Worm (Caenorhabditis elegans) whole organism, L2 larva: Measurements from ENCODE around the gene R08D7.5.

Source experiments
- C34F6.9 ChIP-seq: fragments of 150-350 bp; optimal IDR thresholded peaks from 2 replicates; lab custom pipeline; 2014; ENCODE audit warnings: missing biosample characterization, missing genetic modification characterization
- Y55F3AM.14 ChIP-seq: fragments of 200-800 bp; sonication (Bioruptor generic); optimal IDR thresholded peaks from 2 replicates; lab custom pipeline; 2018; ENCODE audit warnings: mild to moderate bottlenecking, missing genetic modification characterization, missing compliant biosample characterization
- ZK546.5 ChIP-seq: sonication (generic microtip); optimal IDR thresholded peaks from 2 replicates; lab custom pipeline; 2017; ENCODE audit warnings: missing biosample characterization, missing genetic modification characterization
- aly-2 ChIP-seq: fragments of 150-350 bp; optimal IDR thresholded peaks from 2 replicates; lab custom pipeline; 2014; ENCODE audit warnings: missing biosample characterization, missing genetic modification characterization
- ama-1 ChIP-seq: fragments of 150-350 bp; optimal IDR thresholded peaks from 2 replicates; lab custom pipeline; 2018; ENCODE audit warnings: inconsistent platforms
- blmp-1 ChIP-seq: sonication (generic microtip); optimal IDR thresholded peaks from 2 replicates; lab custom pipeline; 2017; ENCODE audit warnings: missing genetic modification characterization, mild to moderate bottlenecking, missing compliant biosample characterization, antibody characterized with exemption, moderate library complexity; ENCODE audit not compliant: insufficient read depth
- crh-2 ChIP-seq: sonication (generic microtip); optimal IDR thresholded peaks from 2 replicates; lab custom pipeline; 2017; ENCODE audit warnings: missing biosample characterization, missing genetic modification characterization
- dmd-4 ChIP-seq: sonication (generic microtip); optimal IDR thresholded peaks from 2 replicates; lab custom pipeline; 2017; ENCODE audit warnings: missing biosample characterization, missing genetic modification characterization
- egl-27 ChIP-seq: sonication (generic microtip); optimal IDR thresholded peaks from 3 replicates; lab custom pipeline; 2017; ENCODE audit warnings: missing biosample characterization, missing genetic modification reagents, missing genetic modification characterization
- elt-1 ChIP-seq: fragments of 150-350 bp; optimal IDR thresholded peaks from 2 replicates; lab custom pipeline; 2014; ENCODE audit warnings: missing biosample characterization, missing genetic modification characterization
- elt-3 ChIP-seq: sonication (generic microtip); optimal IDR thresholded peaks from 2 replicates; lab custom pipeline; 2017; ENCODE audit warnings: missing biosample characterization, missing genetic modification characterization
- fos-1 ChIP-seq: fragments of 150-350 bp; optimal IDR thresholded peaks from 2 replicates; lab custom pipeline; 2014; ENCODE audit warnings: missing biosample characterization, missing genetic modification characterization
- gmeb-1 ChIP-seq: fragments of 150-350 bp; optimal IDR thresholded peaks from 2 replicates; lab custom pipeline; 2014; ENCODE audit warnings: missing biosample characterization, missing genetic modification characterization
- lin-11 ChIP-seq: fragments of 150-350 bp; sonication (generic microtip); optimal IDR thresholded peaks from 2 replicates; lab custom pipeline; 2014; ENCODE audit warnings: missing biosample characterization, missing genetic modification characterization, inconsistent platforms, mixed read lengths
- lin-13 ChIP-seq: fragments of 150-350 bp; optimal IDR thresholded peaks from 2 replicates; lab custom pipeline; 2014; ENCODE audit warnings: missing biosample characterization, missing genetic modification reagents, missing genetic modification characterization
- lsy-2 ChIP-seq, 2 experiments: fragments of 150-350 bp in 1 of 2; sonication (generic microtip) in 1 of 2; optimal IDR thresholded peaks; 2 replicates each; lab custom pipeline; 2014 to 2017; ENCODE audit warnings: missing biosample characterization in 2 of 2, missing genetic modification characterization in 2 of 2
- mab-5 ChIP-seq: fragments of 150-350 bp; optimal IDR thresholded peaks from 2 replicates; lab custom pipeline; 2014; ENCODE audit warnings: missing biosample characterization, missing genetic modification characterization
- mbf-1 ChIP-seq: sonication (generic microtip); optimal IDR thresholded peaks from 2 replicates; lab custom pipeline; 2017; ENCODE audit warnings: missing biosample characterization, missing genetic modification characterization
- nhr-10 ChIP-seq: sonication (generic microtip); optimal IDR thresholded peaks from 2 replicates; lab custom pipeline; 2017; ENCODE audit warnings: missing biosample characterization, missing genetic modification characterization
- nhr-11 ChIP-seq: fragments of 150-350 bp; optimal IDR thresholded peaks from 2 replicates; lab custom pipeline; 2014; ENCODE audit warnings: missing biosample characterization, missing genetic modification characterization
- nhr-12 ChIP-seq: fragments of 150-350 bp; optimal IDR thresholded peaks from 2 replicates; lab custom pipeline; 2014; ENCODE audit warnings: missing biosample characterization, missing genetic modification characterization
- nhr-129 ChIP-seq: fragments of 150-350 bp; optimal IDR thresholded peaks from 2 replicates; lab custom pipeline; 2014; ENCODE audit warnings: missing biosample characterization, missing genetic modification characterization
- nhr-23 ChIP-seq: fragments of 150-350 bp; optimal IDR thresholded peaks from 2 replicates; lab custom pipeline; 2014; ENCODE audit warnings: missing biosample characterization, missing genetic modification reagents, missing genetic modification characterization
- nhr-237 ChIP-seq: fragments of 150-350 bp; optimal IDR thresholded peaks from 2 replicates; lab custom pipeline; 2014; ENCODE audit warnings: missing biosample characterization, missing genetic modification characterization
- nhr-77 ChIP-seq: fragments of 150-350 bp; optimal IDR thresholded peaks from 2 replicates; lab custom pipeline; 2014; ENCODE audit warnings: missing biosample characterization, missing genetic modification characterization
- sem-4 ChIP-seq: fragments of 150-350 bp; optimal IDR thresholded peaks from 2 replicates; lab custom pipeline; 2014; ENCODE audit warnings: missing biosample characterization, missing genetic modification reagents, missing genetic modification characterization
- skn-1 ChIP-seq: sonication (generic microtip); optimal IDR thresholded peaks from 2 replicates; lab custom pipeline; 2017; ENCODE audit warnings: missing biosample characterization, missing genetic modification characterization
- sma-3 ChIP-seq: sonication (generic microtip); optimal IDR thresholded peaks from 2 replicates; lab custom pipeline; 2016; ENCODE audit warnings: missing genetic modification reagents, missing genetic modification characterization, missing compliant biosample characterization
- unc-55 ChIP-seq: fragments of 150-350 bp; sonication (generic microtip); optimal IDR thresholded peaks from 3 replicates; lab custom pipeline; 2014; ENCODE audit warnings: missing biosample characterization, missing genetic modification reagents, missing genetic modification characterization
- unc-62 ChIP-seq: fragments of 150-350 bp; optimal IDR thresholded peaks from 2 replicates; lab custom pipeline; 2014; ENCODE audit warnings: missing biosample characterization, missing genetic modification reagents, missing genetic modification characterization
- zag-1 ChIP-seq: fragments of 150-350 bp; optimal IDR thresholded peaks from 2 replicates; lab custom pipeline; 2014; ENCODE audit warnings: missing biosample characterization, missing genetic modification characterization
- ztf-1 ChIP-seq: fragments of 200-800 bp; sonication (Bioruptor generic); conservative IDR thresholded peaks from 2 replicates; pipeline ENCODE4 v1.3.6; 2022; ENCODE audit warnings: missing genetic modification characterization, missing compliant biosample characterization
- ztf-4 ChIP-seq: fragments of 150-350 bp; optimal IDR thresholded peaks from 2 replicates; lab custom pipeline; 2014; ENCODE audit warnings: missing biosample characterization, missing genetic modification characterization

Gene R08D7.5

DNA sequence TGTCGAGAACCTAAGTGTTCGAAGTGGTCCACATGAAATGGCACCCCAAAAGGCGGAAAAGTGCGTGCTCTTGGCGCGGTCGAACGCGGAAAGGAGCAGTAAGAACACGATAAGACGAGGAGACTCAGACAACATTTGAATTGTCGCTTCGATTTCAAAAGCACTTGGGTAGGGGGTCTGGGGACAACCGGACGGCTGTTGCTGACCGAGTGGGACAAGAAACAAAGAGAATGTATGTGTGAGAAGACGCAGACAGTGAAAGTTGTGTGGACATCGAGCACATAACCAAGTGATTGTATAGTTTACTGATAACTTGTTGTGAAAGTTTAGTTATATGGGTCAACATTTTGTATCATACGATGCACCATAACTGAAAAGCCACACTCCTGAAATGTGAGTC is 33.3 kb downstream of the R08D7.5 start (continued):
- peak; percentile 43 for TF ChIP-seq fos-1 (tag; lab: Kevin White, UChicago)
- TF ChIP-seq, all 48 proteins: peak for 4

DNA sequence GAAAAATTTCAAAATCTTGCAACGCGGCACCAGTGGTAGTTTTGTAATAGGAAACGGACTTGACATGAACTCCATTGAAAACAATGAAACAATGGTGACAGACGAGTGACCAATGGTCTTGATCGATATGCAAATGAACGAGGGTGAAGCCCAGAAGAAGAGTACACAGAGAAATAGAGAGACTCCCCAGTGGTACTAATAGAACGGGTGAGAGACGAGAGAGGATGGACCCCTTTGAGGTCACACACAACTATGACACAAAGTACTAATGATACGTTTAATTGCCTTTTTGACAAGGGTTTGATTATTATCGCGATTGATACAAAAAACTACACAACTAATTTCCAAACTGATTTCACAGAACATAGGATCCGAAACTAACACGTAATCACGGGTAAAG is 36.1 kb downstream of the R08D7.5 start, which contains the start of gene F59B2.8:
Gene F59B2.8 (minus strand): TSS at position 151 of the 400 bp plus-strand sequence.
- TF ChIP-seq nhr-77 (tag; lab: Kevin White, UChicago) (no peak), lin-13 (no peak)

DNA sequence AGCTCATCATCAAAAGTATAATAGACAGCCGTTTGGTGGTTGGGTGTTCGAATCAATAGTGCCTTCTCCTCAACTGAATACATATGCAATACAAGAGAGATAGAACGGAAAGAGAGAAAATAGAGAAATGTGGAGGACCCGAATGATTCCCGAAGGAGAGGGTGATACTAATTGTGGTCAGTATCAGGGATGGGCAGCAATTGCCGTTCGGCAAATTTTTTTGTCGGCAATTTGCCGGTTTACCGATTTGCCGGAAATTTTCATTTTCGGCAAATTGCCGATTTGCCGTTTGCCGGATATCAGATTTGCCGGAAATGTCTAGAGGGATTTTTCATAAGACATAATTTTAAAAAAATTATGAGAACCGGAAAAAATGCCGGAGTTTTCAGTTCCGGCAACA is 38.4 kb downstream of the R08D7.5 start, which contains the start of gene F59B2.9:
Gene F59B2.9 (minus strand): TSS at position 101 of the 400 bp plus-strand sequence.
- TF ChIP-seq sma-3 (GFP tag; lab: Kevin White, UChicago), result no peak
- no peak for TF ChIP-seq blmp-1 (tag; lab: Kevin White, UChicago)
- no peak for TF ChIP-seq lsy-2 (tag; optimal IDR thresholded peaks at IDR 0.05; lab: Kevin White, UChicago)
- no peak for TF ChIP-seq nhr-77 (tag; lab: Kevin White, UChicago)
- no peak for TF ChIP-seq mab-5
- TF ChIP-seq ama-1 (lab: Kevin White, UChicago), result no peak
- no peak for TF ChIP-seq nhr-10 (tag; lab: Kevin White, UChicago)
- TF ChIP-seq unc-55 (GFP tag; lab: Kevin White, UChicago), result no peak
- no peak for TF ChIP-seq unc-62 (GFP tag; lab: Kevin White, UChicago)
- TF ChIP-seq egl-27 (tag; lab: Kevin White, UChicago), result no peak
- TF ChIP-seq mbf-1 (tag; lab: Kevin White, UChicago), result no peak
- TF ChIP-seq nhr-23 (tag; lab: Kevin White, UChicago), result no peak
- no peak for TF ChIP-seq fos-1 (tag; lab: Kevin White, UChicago)
- no peak for TF ChIP-seq lin-13
- no peak for TF ChIP-seq nhr-11 (tag; lab: Kevin White, UChicago)
- TF ChIP-seq nhr-129 (tag; lab: Kevin White, UChicago), result no peak

DNA sequence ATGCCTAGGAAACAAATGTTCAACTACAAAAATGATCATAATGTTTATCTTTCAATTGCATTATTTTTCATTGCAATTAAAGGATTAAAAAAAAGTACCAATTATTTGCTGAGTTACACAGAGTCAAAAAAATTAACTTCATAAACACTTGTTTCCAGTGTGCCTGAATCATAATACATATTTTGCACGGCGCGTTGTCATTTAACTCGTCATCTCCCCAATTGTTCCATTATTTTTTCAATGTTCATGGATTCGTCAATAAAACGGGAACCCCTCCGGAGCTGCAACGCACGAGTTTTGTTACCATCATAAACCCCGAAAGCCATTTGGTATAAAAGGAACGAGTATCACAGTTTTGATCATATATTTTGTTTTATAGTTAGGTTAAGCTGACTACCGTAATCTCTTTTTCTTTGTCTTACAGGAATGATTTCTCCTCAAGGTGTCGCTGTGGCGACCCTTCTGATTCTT is 43.3 kb downstream of the R08D7.5 start, which contains the start of gene F59B2.12:
Gene F59B2.12 (plus strand): TSS at position 421 of the 471 bp plus-strand sequence.
- TF ChIP-seq unc-55 (GFP tag; lab: Kevin White, UChicago) (no peak), C34F6.9 (tag; lab: Kevin White, UChicago) (no peak), skn-1 (tag; lab: Kevin White, UChicago) (no peak), elt-1 (tag; lab: Kevin White, UChicago) (no peak), aly-2 (tag; lab: Kevin White, UChicago) (no peak), sem-4 (no peak), ztf-1 (GFP tag; lab: Robert Waterston, UW) (no peak), egl-27 (tag; lab: Kevin White, UChicago) (no peak), crh-2 (tag; lab: Kevin White, UChicago) (no peak), ztf-4 (no peak), gmeb-1 (tag; lab: Kevin White, UChicago) (no peak), nhr-12 (tag; lab: Kevin White, UChicago) (no peak), unc-62 (GFP tag; lab: Kevin White, UChicago) (no peak), nhr-23 (tag; lab: Kevin White, UChicago) (no peak), lsy-2 (tag; optimal IDR thresholded peaks at IDR 0.05; lab: Kevin White, UChicago) (no peak), blmp-1 (tag; lab: Kevin White, UChicago) (no peak), nhr-237 (tag; lab: Kevin White, UChicago) (no peak), lin-11 (no peak), Y55F3AM.14 (GFP tag; lab: Kevin White, UChicago) (no peak), lin-13 (no peak)
- TF ChIP-seq, all 48 proteins: peak for 0

DNA sequence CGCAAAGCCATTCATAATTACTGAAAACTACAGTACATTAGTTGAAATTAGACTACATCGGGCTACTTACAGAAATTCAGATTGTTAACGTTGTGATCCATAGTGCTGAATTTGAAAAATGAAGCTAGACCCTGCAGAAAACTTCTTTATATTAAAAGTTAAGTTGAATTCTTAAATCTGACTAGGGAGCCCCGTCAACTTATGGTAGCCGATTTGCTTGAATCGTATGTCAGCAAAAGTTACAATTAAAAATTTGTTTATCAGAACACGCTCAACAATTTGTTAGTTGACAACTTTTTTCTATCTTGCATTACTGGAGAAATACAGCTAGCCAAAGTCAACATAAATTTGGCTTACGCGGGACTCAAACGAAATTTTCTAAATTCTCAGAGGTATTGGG is 48.6 kb downstream of the R08D7.5 start, which contains the start of gene F59B2.14:
Gene F59B2.14 (minus strand): TSS at position 101 of the 400 bp plus-strand sequence.
- TF ChIP-seq skn-1 (tag; lab: Kevin White, UChicago) (no peak), unc-55 (GFP tag; lab: Kevin White, UChicago) (no peak), ZK546.5 (tag; lab: Kevin White, UChicago) (no peak), unc-62 (GFP tag; lab: Kevin White, UChicago) (no peak), dmd-4 (tag; lab: Kevin White, UChicago) (no peak), aly-2 (tag; lab: Kevin White, UChicago) (no peak), lin-13 (no peak), lsy-2 (tag; optimal IDR thresholded peaks at IDR 0.05; lab: Kevin White, UChicago) (no peak), mab-5 (no peak), zag-1 (tag; lab: Kevin White, UChicago) (no peak), ztf-1 (GFP tag; lab: Robert Waterston, UW) (no peak), sem-4 (no peak), elt-3 (tag; lab: Kevin White, UChicago) (no peak), nhr-12 (tag; lab: Kevin White, UChicago) (no peak), nhr-10 (tag; lab: Kevin White, UChicago) (no peak)
